Worm (Caenorhabditis elegans): ENCODE data around the gene F41C3.11.

Gene F41C3.11

ce11 chrII:4733848-4734247 is at the start of gene F41C3.11:
TSS of gene F41C3.11 (minus strand) at chrII:4733948.
- TF ChIP-seq F13C5.2 (tag; optimal IDR thresholded peaks at IDR 0.05): no peak
- TF ChIP-seq B0310.2 (tag; optimal IDR thresholded peaks at IDR 0.05): no peak

ce11 chrII:4779753-4780152 is 46.0 kb upstream of the F41C3.11 start:
- TF ChIP-seq aly-1 (tag; optimal IDR thresholded peaks at IDR 0.05): no peak
- no peak for TF ChIP-seq tbx-37 (GFP tag; conservative IDR thresholded peaks at IDR 0.05)

ce11 chrII:4776933-4777332 is 43.2 kb upstream of the F41C3.11 start, which contains the start of gene F26G1.11:
TSS of gene F26G1.11 (plus strand) at chrII:4777137.
- TF ChIP-seq ceh-36 (tag; optimal IDR thresholded peaks at IDR 0.05): no peak

ce11 chrII:4775802-4776201 is 42.1 kb upstream of the F41C3.11 start:
- TF ChIP-seq F13C5.2 (tag; optimal IDR thresholded peaks at IDR 0.05): no peak
- TF ChIP-seq tbx-37 (GFP tag; conservative IDR thresholded peaks at IDR 0.05): no peak

DNA sequence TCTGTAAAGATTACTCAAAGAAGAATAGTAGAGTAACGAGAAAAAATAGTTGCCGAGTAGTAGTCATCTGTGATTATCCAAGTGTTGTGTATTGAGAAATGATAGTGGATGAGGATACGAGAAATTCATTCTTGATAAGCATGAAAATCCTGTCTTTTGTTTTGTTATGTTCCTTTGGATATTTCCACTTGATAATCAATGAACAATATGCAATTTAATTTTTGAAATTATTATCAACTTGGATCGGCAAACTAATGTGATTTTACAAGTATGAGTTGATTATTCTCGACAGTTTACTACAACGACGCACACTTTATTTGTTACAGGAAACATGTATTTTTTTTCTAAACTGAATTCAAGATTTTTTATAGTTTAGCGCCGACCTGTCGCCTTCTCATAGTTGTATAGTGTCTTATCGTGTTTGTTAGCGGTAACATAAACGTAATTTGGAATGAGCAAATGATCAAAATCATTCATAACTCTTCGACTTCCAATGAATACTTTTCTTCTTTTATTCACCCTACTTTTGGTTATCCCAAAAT is 40.2 kb upstream of the F41C3.11 start, which contains the start of the genes F26G1.9 and F26G1.10:
Gene F26G1.9 (minus strand): TSS at position 101 of the 542 bp plus-strand sequence.
Gene F26G1.10 (plus strand): TSS at position 492 of the 542 bp plus-strand sequence.
- TF ChIP-seq flt-1 (GFP tag; IDR thresholded peaks at IDR 0.05): no peak
- no peak for TF ChIP-seq hmbx-1 (tag; optimal IDR thresholded peaks at IDR 0.05)
- no peak for TF ChIP-seq tbx-37 (GFP tag; conservative IDR thresholded peaks at IDR 0.05)
- no peak for TF ChIP-seq ets-7 (tag; optimal IDR thresholded peaks at IDR 0.05)
- no peak for TF ChIP-seq scrt-1 (GFP tag; IDR thresholded peaks at IDR 0.05)
- TF ChIP-seq F13C5.2 (tag; optimal IDR thresholded peaks at IDR 0.05): no peak
- TF ChIP-seq tra-4 (tag; optimal IDR thresholded peaks at IDR 0.05): no peak
- TF ChIP-seq hnd-1 (tag; optimal IDR thresholded peaks at IDR 0.05): no peak
- TF ChIP-seq pes-1 (GFP tag; IDR thresholded peaks at IDR 0.05): no peak
- no peak for TF ChIP-seq B0310.2 (tag; optimal IDR thresholded peaks at IDR 0.05)
- no peak for TF ChIP-seq ceh-13 (GFP tag; optimal IDR thresholded peaks at IDR 0.05)
- TF ChIP-seq sea-1 (GFP tag; conservative IDR thresholded peaks at IDR 0.05): no peak

DNA sequence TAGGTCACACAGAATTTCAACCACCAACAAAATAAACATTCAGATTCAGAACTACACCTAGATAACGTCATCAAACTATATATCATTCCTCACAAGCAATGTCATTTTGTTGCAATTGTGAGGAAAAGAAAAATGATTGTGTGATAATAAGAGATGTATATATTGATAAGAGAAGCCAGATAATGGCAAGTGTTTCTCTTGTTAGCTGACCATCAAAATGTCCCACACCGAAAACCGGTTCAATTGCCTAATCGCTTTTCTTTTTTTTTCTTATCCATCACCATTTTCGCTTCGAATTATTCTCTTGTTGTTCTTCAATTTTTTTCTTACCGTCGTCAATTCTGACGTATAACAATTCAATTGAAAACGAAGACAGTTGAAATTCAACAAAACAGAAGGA is 38.7 kb upstream of the F41C3.11 start:
- no peak for TF ChIP-seq hnd-1 (tag; optimal IDR thresholded peaks at IDR 0.05)
- no peak for TF ChIP-seq tbx-11 (GFP tag; IDR thresholded peaks at IDR 0.05)
- TF ChIP-seq sea-1 (GFP tag; conservative IDR thresholded peaks at IDR 0.05): no peak
- TF ChIP-seq F13C5.2 (tag; optimal IDR thresholded peaks at IDR 0.05): no peak
- TF ChIP-seq ets-7 (tag; optimal IDR thresholded peaks at IDR 0.05): no peak
- no peak for TF ChIP-seq hmbx-1 (tag; optimal IDR thresholded peaks at IDR 0.05)
- no peak for TF ChIP-seq pes-1 (GFP tag; IDR thresholded peaks at IDR 0.05)
- no peak for TF ChIP-seq tra-4 (tag; optimal IDR thresholded peaks at IDR 0.05)
- no peak for TF ChIP-seq aly-1 (tag; optimal IDR thresholded peaks at IDR 0.05)
- no peak for TF ChIP-seq hmg-4 (GFP tag; optimal IDR thresholded peaks at IDR 0.05)
- TF ChIP-seq ceh-36 (tag; optimal IDR thresholded peaks at IDR 0.05): no peak
- TF ChIP-seq tbx-37 (GFP tag; conservative IDR thresholded peaks at IDR 0.05): no peak
- TF ChIP-seq scrt-1 (GFP tag; IDR thresholded peaks at IDR 0.05): no peak
- TF ChIP-seq flt-1 (GFP tag; IDR thresholded peaks at IDR 0.05): no peak
- TF ChIP-seq B0310.2 (tag; optimal IDR thresholded peaks at IDR 0.05): no peak

DNA sequence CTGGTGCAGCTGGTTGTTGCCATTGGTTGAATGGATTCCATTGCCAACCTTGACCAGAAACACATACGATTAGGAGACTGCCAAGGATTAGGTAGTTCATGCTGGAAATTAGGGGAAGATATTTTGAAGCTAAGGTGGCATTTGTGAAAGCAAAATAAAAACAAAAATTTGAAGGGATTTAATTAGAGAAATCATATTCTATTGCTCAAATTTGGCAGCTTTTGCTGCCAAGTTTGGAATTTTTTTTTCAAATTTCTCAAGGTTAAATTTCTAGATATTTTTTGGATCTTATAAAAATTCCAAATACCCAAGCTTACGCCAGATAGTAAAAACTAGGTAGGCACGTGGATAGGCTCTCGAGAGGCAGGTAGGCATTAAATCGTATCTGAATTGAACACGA is 37.5 kb upstream of the F41C3.11 start, which contains the start of gene F26G1.5:
Gene F26G1.5 (minus strand): TSS at position 101 of the 400 bp plus-strand sequence.
- TF ChIP-seq flt-1 (GFP tag; IDR thresholded peaks at IDR 0.05) (no peak), tbx-37 (GFP tag; conservative IDR thresholded peaks at IDR 0.05) (no peak), pes-1 (GFP tag; IDR thresholded peaks at IDR 0.05) (no peak), ceh-13 (GFP tag; optimal IDR thresholded peaks at IDR 0.05) (no peak), ceh-36 (tag; optimal IDR thresholded peaks at IDR 0.05) (no peak), hnd-1 (tag; optimal IDR thresholded peaks at IDR 0.05) (no peak), ets-7 (tag; optimal IDR thresholded peaks at IDR 0.05) (no peak), hmg-4 (GFP tag; optimal IDR thresholded peaks at IDR 0.05) (no peak), tra-4 (tag; optimal IDR thresholded peaks at IDR 0.05) (no peak), B0310.2 (tag; optimal IDR thresholded peaks at IDR 0.05) (no peak), ama-1 (optimal IDR thresholded peaks at IDR 0.05) (no peak), F13C5.2 (tag; optimal IDR thresholded peaks at IDR 0.05) (no peak), scrt-1 (GFP tag; IDR thresholded peaks at IDR 0.05) (no peak), aly-1 (tag; optimal IDR thresholded peaks at IDR 0.05) (no peak)

- TF ChIP-seq F13C5.2 (tag; optimal IDR thresholded peaks at IDR 0.05): no peak
- no peak for TF ChIP-seq pes-1 (GFP tag; IDR thresholded peaks at IDR 0.05)
- no peak for TF ChIP-seq flt-1 (GFP tag; IDR thresholded peaks at IDR 0.05)
- TF ChIP-seq hmbx-1 (tag; optimal IDR thresholded peaks at IDR 0.05): no peak
- TF ChIP-seq aly-1 (tag; optimal IDR thresholded peaks at IDR 0.05): no peak
- no peak for TF ChIP-seq scrt-1 (GFP tag; IDR thresholded peaks at IDR 0.05)
- no peak for TF ChIP-seq tbx-11 (GFP tag; IDR thresholded peaks at IDR 0.05)
- TF ChIP-seq sea-1 (GFP tag; conservative IDR thresholded peaks at IDR 0.05): no peak
- no peak for TF ChIP-seq ceh-13 (GFP tag; optimal IDR thresholded peaks at IDR 0.05)
- TF ChIP-seq tra-4 (tag; optimal IDR thresholded peaks at IDR 0.05): no peak
- no peak for TF ChIP-seq ceh-36 (tag; optimal IDR thresholded peaks at IDR 0.05)
- TF ChIP-seq ama-1 (optimal IDR thresholded peaks at IDR 0.05): no peak
- no peak for TF ChIP-seq tbx-37 (GFP tag; conservative IDR thresholded peaks at IDR 0.05)
- TF ChIP-seq hmg-4 (GFP tag; optimal IDR thresholded peaks at IDR 0.05): no peak
- TF ChIP-seq ets-7 (tag; optimal IDR thresholded peaks at IDR 0.05): no peak
Measured at ce11 chrII:4769886-4770285, 36.1 kb upstream of the F41C3.11 start.

- TF ChIP-seq ceh-36 (tag; optimal IDR thresholded peaks at IDR 0.05) (no peak), hmbx-1 (tag; optimal IDR thresholded peaks at IDR 0.05) (no peak), tra-4 (tag; optimal IDR thresholded peaks at IDR 0.05) (no peak), tbx-11 (GFP tag; IDR thresholded peaks at IDR 0.05) (no peak), flt-1 (GFP tag; IDR thresholded peaks at IDR 0.05) (no peak), ama-1 (optimal IDR thresholded peaks at IDR 0.05) (no peak), F13C5.2 (tag; optimal IDR thresholded peaks at IDR 0.05) (no peak), hnd-1 (tag; optimal IDR thresholded peaks at IDR 0.05) (no peak), hmg-4 (GFP tag; optimal IDR thresholded peaks at IDR 0.05) (no peak)
Measured at ce11 chrII:4769096-4769495, 35.3 kb upstream of the F41C3.11 start.

Measured in whole organism, early embryonic.